Fruit fly (Drosophila melanogaster): Measurements from ENCODE around the gene CG7730.

Gene CG7730

dm6 chr3L:17007041-17007471 lies 20.3 kb upstream of the CG7730 start (continued):
- TF ChIP-seq Vsx1 (GFP tag; optimal IDR thresholded peaks at IDR 0.05): no peak
- no peak for TF ChIP-seq sd (tag; optimal IDR thresholded peaks at IDR 0.05)
- no peak for TF ChIP-seq oc (tag; optimal IDR thresholded peaks at IDR 0.05)
- no peak for TF ChIP-seq CG12236 (GFP tag; optimal IDR thresholded peaks at IDR 0.05)
- TF ChIP-seq Nf-YC (tag; optimal IDR thresholded peaks at IDR 0.05): no peak
- TF ChIP-seq gcm (GFP tag; optimal IDR thresholded peaks at IDR 0.05): no peak
- no peak for TF ChIP-seq Doc3 (GFP tag; IDR thresholded peaks at IDR 0.05; ENCODE audit: partially characterized antibody)
- TF ChIP-seq shn (GFP tag; optimal IDR thresholded peaks at IDR 0.05): no peak
- TF ChIP-seq CG17912 (GFP tag; optimal IDR thresholded peaks at IDR 0.05): no peak
- no peak for TF ChIP-seq CG2875 (GFP tag; optimal IDR thresholded peaks at IDR 0.05)
- no peak for TF ChIP-seq Chrac-16 (GFP tag; optimal IDR thresholded peaks at IDR 0.05)
- TF ChIP-seq CG14965 (GFP tag; optimal IDR thresholded peaks at IDR 0.05; ENCODE audit: borderline replicate concordance): no peak
- TF ChIP-seq sisA (GFP tag; IDR thresholded peaks at IDR 0.05): 0 out of 2 replicates have a peak, but pooled peaks have one; percentile 15
- TF ChIP-seq CG31388 (GFP tag; optimal IDR thresholded peaks at IDR 0.05): no peak
- no peak for TF ChIP-seq CG16813 (GFP tag; IDR thresholded peaks at IDR 0.05; ENCODE audit: partially characterized antibody)
- no peak for TF ChIP-seq trh (GFP tag; optimal IDR thresholded peaks at IDR 0.05)
- peak; percentile 40 for TF ChIP-seq CG2678 (tag; optimal IDR thresholded peaks at IDR 0.05)
- peak; percentile 37; the same call in 2 of the 4 replicates for TF ChIP-seq Gug (GFP tag; IDR thresholded peaks at IDR 0.05)
- peak; percentile 31; the same call in 1 of the 2 replicates for TF ChIP-seq CG11696 (GFP tag; IDR thresholded peaks at IDR 0.05)
- TF ChIP-seq twi (tag; optimal IDR thresholded peaks at IDR 0.05): no peak
- TF ChIP-seq TFAM (GFP tag; optimal IDR thresholded peaks at IDR 0.05): no peak
- no peak for TF ChIP-seq Lhr (GFP tag; optimal IDR thresholded peaks at IDR 0.05)
- no peak for TF ChIP-seq CG16863 (GFP tag; optimal IDR thresholded peaks at IDR 0.05)
- TF ChIP-seq sens (GFP tag): no peak
- TF ChIP-seq CG33557 (GFP tag; optimal IDR thresholded peaks at IDR 0.05): no peak
- TF ChIP-seq bsh (GFP tag; optimal IDR thresholded peaks at IDR 0.05): peak in 1 of 2 experiments; percentile 25
- TF ChIP-seq CG32767 (GFP tag; IDR thresholded peaks at IDR 0.05): no peak
- TF ChIP-seq CG13287 (GFP tag; IDR thresholded peaks at IDR 0.05; ENCODE audit: partially characterized antibody): no peak
- no peak for TF ChIP-seq dm (GFP tag; optimal IDR thresholded peaks at IDR 0.05)
- TF ChIP-seq Jarid2 (GFP tag; optimal IDR thresholded peaks at IDR 0.05): no peak
- no peak for TF ChIP-seq CTCF (GFP tag; optimal IDR thresholded peaks at IDR 0.05)
- no peak for TF ChIP-seq CG4820 (GFP tag; optimal IDR thresholded peaks at IDR 0.05)
- TF ChIP-seq Ravus (GFP tag; IDR thresholded peaks at IDR 0.05): no peak
- peak; percentile 15; the same call in 1 of the 2 replicates for TF ChIP-seq CG11085 (GFP tag; IDR thresholded peaks at IDR 0.05)
- TF ChIP-seq sob (GFP tag; IDR thresholded peaks at IDR 0.05): 0 out of 2 replicates have a peak, but pooled peaks have one; percentile 27
- TF ChIP-seq her (GFP tag; optimal IDR thresholded peaks at IDR 0.05): no peak
- no peak for TF ChIP-seq btn (GFP tag; optimal IDR thresholded peaks at IDR 0.05)
- no peak for TF ChIP-seq cato (GFP tag; optimal IDR thresholded peaks at IDR 0.05; ENCODE audit: borderline replicate concordance)
- TF ChIP-seq Stat92E (GFP tag; optimal IDR thresholded peaks at IDR 0.05): no peak
- TF ChIP-seq CG11560 (tag; IDR thresholded peaks at IDR 0.05): no peak
- TF ChIP-seq HLH3B (GFP tag; IDR thresholded peaks at IDR 0.05): peak; percentile 64
- 0 out of 2 replicates have a peak, but pooled peaks have one; percentile 28 for TF ChIP-seq Rx (GFP tag; IDR thresholded peaks at IDR 0.05)
- no peak for TF ChIP-seq CrebB (tag; optimal IDR thresholded peaks at IDR 0.05)
- no peak for TF ChIP-seq salm (tag; optimal IDR thresholded peaks at IDR 0.05)
- peak; percentile 26; the same call in 1 of the 2 replicates for TF ChIP-seq E2f2 (GFP tag; IDR thresholded peaks at IDR 0.05)
- TF ChIP-seq vfl (GFP tag; optimal IDR thresholded peaks at IDR 0.05): no peak
- no peak for TF ChIP-seq tx (GFP tag; optimal IDR thresholded peaks at IDR 0.05)
- 0 out of 2 replicates have a peak, but pooled peaks have one; percentile 5 for TF ChIP-seq CG7372 (GFP tag; IDR thresholded peaks at IDR 0.05)
- TF ChIP-seq CG12071 (GFP tag; optimal IDR thresholded peaks at IDR 0.05): no peak
- no peak for TF ChIP-seq pho (GFP tag; optimal IDR thresholded peaks at IDR 0.05)
- TF ChIP-seq fd96Cb (tag; optimal IDR thresholded peaks at IDR 0.05): peak; percentile 23
